Fruit fly (Drosophila melanogaster) whole organism, embryonic: ENCODE measurements around the gene CG12010.

Experiments
- ATbp ChIP-seq: fragments of 200-800 bp; sonication (Bioruptor generic); optimal IDR thresholded peaks from 2 replicates; lab custom pipeline; 2017; ENCODE audit warnings: missing biosample characterization, mild to moderate bottlenecking, missing genetic modification characterization, missing genetic modification reagents
- B-H2 ChIP-seq: fragments of 200-800 bp; sonication (Bioruptor generic); optimal IDR thresholded peaks from 2 replicates; lab custom pipeline; 2018; ENCODE audit warnings: missing biosample characterization, mild to moderate bottlenecking, missing genetic modification characterization
- Bgb ChIP-seq: fragments of 200-800 bp; sonication (Bioruptor generic); IDR thresholded peaks from 2 replicates; pipeline ENCODE4 v1.3.6; 2022; ENCODE audit warnings: missing biosample characterization, missing genetic modification characterization; ENCODE audit not compliant: partially characterized antibody
- BtbVII ChIP-seq: fragments of 200-800 bp; sonication (Bioruptor generic); optimal IDR thresholded peaks from 3 replicates; lab custom pipeline; 2017; ENCODE audit warnings: missing biosample characterization, mild to moderate bottlenecking, missing genetic modification characterization
- CG10431 ChIP-seq: fragments of 200-800 bp; sonication (Bioruptor generic); optimal IDR thresholded peaks from 3 replicates; lab custom pipeline; 2018; ENCODE audit warnings: missing biosample characterization, mild to moderate bottlenecking, missing genetic modification characterization
- CG10979 ChIP-seq: fragments of 200-800 bp; sonication (Bioruptor generic); optimal IDR thresholded peaks from 2 replicates; lab custom pipeline; 2018; ENCODE audit warnings: missing biosample characterization, mild to moderate bottlenecking, missing genetic modification characterization, moderate library complexity
- CG15601 ChIP-seq: fragments of 200-800 bp; sonication (Bioruptor generic); optimal IDR thresholded peaks from 3 replicates; lab custom pipeline; 2019; ENCODE audit warnings: missing biosample characterization, mild to moderate bottlenecking, missing genetic modification characterization, moderate library complexity
- CG1603 ChIP-seq: fragments of 200-800 bp; sonication (Bioruptor generic); optimal IDR thresholded peaks from 2 replicates; lab custom pipeline; 2019; ENCODE audit warnings: missing biosample characterization, mild to moderate bottlenecking, missing genetic modification characterization, moderate library complexity
- CG16813 ChIP-seq: fragments of 200-800 bp; sonication (Bioruptor generic); IDR thresholded peaks from 3 replicates; pipeline ENCODE4 v1.3.6; 2022; ENCODE audit warnings: missing biosample characterization, missing genetic modification characterization; ENCODE audit not compliant: partially characterized antibody
- CG16863 ChIP-seq: fragments of 200-800 bp; sonication (Bioruptor generic); optimal IDR thresholded peaks from 3 replicates; lab custom pipeline; 2016; ENCODE audit warnings: missing biosample characterization, missing genetic modification characterization
- CG17385 ChIP-seq: fragments of 200-800 bp; sonication (Bioruptor generic); optimal IDR thresholded peaks from 3 replicates; lab custom pipeline; 2018; ENCODE audit warnings: missing biosample characterization, mild to moderate bottlenecking, missing genetic modification characterization
- CG17829 ChIP-seq: fragments of 200-800 bp; optimal IDR thresholded peaks from 2 replicates; lab custom pipeline; 2019; ENCODE audit warnings: missing biosample characterization, mild to moderate bottlenecking, missing genetic modification characterization, moderate library complexity
- CG3065 ChIP-seq: fragments of 200-800 bp; sonication (Bioruptor generic); optimal IDR thresholded peaks from 2 replicates; lab custom pipeline; 2016; ENCODE audit warnings: missing biosample characterization, missing genetic modification characterization
- CG31224 ChIP-seq: fragments of 200-800 bp; sonication (Bioruptor generic); IDR thresholded peaks from 2 replicates; pipeline ENCODE4 v1.3.6; 2022; ENCODE audit warnings: missing biosample characterization, missing genetic modification characterization
- CG32767 ChIP-seq: fragments of 200-800 bp; sonication (Bioruptor generic); IDR thresholded peaks from 2 replicates; pipeline ENCODE4 v1.3.6; 2022; ENCODE audit warnings: missing biosample characterization, missing genetic modification characterization
- CG34224 ChIP-seq: fragments of 200-800 bp; sonication (Bioruptor generic); IDR thresholded peaks from 3 replicates; pipeline ENCODE4 v1.3.6; 2022; ENCODE audit warnings: missing biosample characterization, missing genetic modification characterization; ENCODE audit not compliant: partially characterized antibody
- CG43689 ChIP-seq: fragments of 200-800 bp; sonication (Bioruptor generic); IDR thresholded peaks from 2 replicates; pipeline ENCODE4 v1.3.6; 2022; ENCODE audit warnings: missing biosample characterization, missing genetic modification characterization
- CG6175 ChIP-seq: fragments of 200-800 bp; sonication (Bioruptor generic); IDR thresholded peaks from 3 replicates; pipeline ENCODE4 v1.3.6; 2022; ENCODE audit warnings: missing biosample characterization, missing genetic modification characterization
- CG6813 ChIP-seq: fragments of 200-800 bp; sonication (Bioruptor generic); optimal IDR thresholded peaks from 2 replicates; lab custom pipeline; 2017; ENCODE audit warnings: missing biosample characterization, missing genetic modification characterization, mild to moderate bottlenecking, moderate library complexity, missing genetic modification reagents
- CG7786 ChIP-seq: fragments of 200-800 bp; sonication (Bioruptor generic); optimal IDR thresholded peaks from 2 replicates; lab custom pipeline; 2016; ENCODE audit warnings: missing biosample characterization, missing genetic modification characterization
- CG8089 ChIP-seq: fragments of 200-800 bp; sonication (Bioruptor generic); optimal IDR thresholded peaks from 3 replicates; lab custom pipeline; 2016; ENCODE audit warnings: missing biosample characterization, missing genetic modification characterization
- CG9817 ChIP-seq: fragments of 200-800 bp; sonication (Bioruptor generic); optimal IDR thresholded peaks from 2 replicates; lab custom pipeline; 2018; ENCODE audit warnings: missing biosample characterization, mild to moderate bottlenecking, missing genetic modification characterization, moderate library complexity
- CoRest ChIP-seq: fragments of 200-800 bp; sonication (Bioruptor generic); optimal IDR thresholded peaks from 3 replicates; lab custom pipeline; 2018; ENCODE audit warnings: missing biosample characterization, mild to moderate bottlenecking, missing genetic modification characterization, moderate library complexity
- Dp ChIP-seq: fragments of 200-800 bp; sonication (Bioruptor generic); optimal IDR thresholded peaks from 2 replicates; lab custom pipeline; 2018; ENCODE audit warnings: missing biosample characterization, mild to moderate bottlenecking, missing genetic modification characterization, moderate library complexity
- Eip74EF ChIP-seq, 2 experiments: fragments of 200-800 bp in 1 of 2; fragments of >200 bp in 1 of 2; sonication (Bioruptor generic) in 1 of 2; optimal IDR thresholded peaks; 2 replicates each; lab custom pipeline; 2017 to 2019; ENCODE audit warnings: missing biosample characterization in 2 of 2, missing genetic modification characterization in 2 of 2, mild to moderate bottlenecking in 1 of 2, moderate library complexity in 1 of 2
- Hr51 ChIP-seq, 2 experiments: fragments of 200-800 bp; sonication (Bioruptor generic); optimal IDR thresholded peaks; 2 replicates in 1 of 2; 3 replicates in 1 of 2; lab custom pipeline; 2016 to 2018; ENCODE audit warnings: missing biosample characterization in 2 of 2, missing genetic modification characterization in 2 of 2, mild to moderate bottlenecking in 1 of 2, moderate library complexity in 1 of 2
- Mad ChIP-seq: fragments of 200-800 bp; sonication (Bioruptor generic); optimal IDR thresholded peaks from 2 replicates; lab custom pipeline; 2016; ENCODE audit warnings: missing biosample characterization, missing genetic modification characterization
- Sin3A ChIP-seq: fragments of >200 bp; optimal IDR thresholded peaks from 2 replicates; lab custom pipeline; 2018
- ase ChIP-seq: fragments of 200-800 bp; sonication (Bioruptor generic); IDR thresholded peaks from 3 replicates; pipeline ENCODE4 v1.3.6; 2022; ENCODE audit warnings: missing biosample characterization, missing genetic modification characterization
- chm ChIP-seq: fragments of 200-800 bp; sonication (Bioruptor generic); IDR thresholded peaks from 2 replicates; pipeline ENCODE4 v1.3.6; 2022; ENCODE audit warnings: missing biosample characterization, missing genetic modification characterization
- ci ChIP-seq: fragments of 200-800 bp; sonication (Bioruptor generic); IDR thresholded peaks from 3 replicates; pipeline ENCODE4 v1.3.6; 2022; ENCODE audit warnings: missing biosample characterization, missing genetic modification characterization
- corto ChIP-seq: fragments of 200-800 bp; sonication (Bioruptor generic); optimal IDR thresholded peaks from 2 replicates; lab custom pipeline; 2016; ENCODE audit warnings: missing biosample characterization, mild to moderate bottlenecking, missing genetic modification characterization, moderate library complexity
- da ChIP-seq: fragments of 200-800 bp; sonication (Bioruptor generic); optimal IDR thresholded peaks from 2 replicates; lab custom pipeline; 2016; ENCODE audit warnings: missing biosample characterization, missing genetic modification characterization
- dpn ChIP-seq, 2 experiments: fragments of 200-800 bp; sonication (Bioruptor generic); optimal IDR thresholded peaks; 3 replicates each; lab custom pipeline; 2016; ENCODE audit warnings: missing biosample characterization in 2 of 2, missing genetic modification characterization in 2 of 2
- gce ChIP-seq: fragments of 200-800 bp; sonication (Bioruptor generic); IDR thresholded peaks from 3 replicates; pipeline ENCODE4 v1.3.6; 2022; ENCODE audit warnings: missing biosample characterization, missing genetic modification characterization
- gsb-n ChIP-seq: fragments of 200-800 bp; sonication (Bioruptor generic); optimal IDR thresholded peaks from 3 replicates; lab custom pipeline; 2018; ENCODE audit warnings: missing biosample characterization, mild to moderate bottlenecking, missing genetic modification characterization
- h ChIP-seq: fragments of >200 bp; optimal IDR thresholded peaks from 2 replicates; lab custom pipeline; 2017
- inv ChIP-seq: fragments of 200-800 bp; sonication (Bioruptor generic); IDR thresholded peaks from 2 replicates; pipeline ENCODE4 v1.3.6; 2022; ENCODE audit warnings: missing biosample characterization, missing genetic modification characterization; ENCODE audit not compliant: partially characterized antibody
- lab ChIP-seq: fragments of 200-800 bp; sonication (Bioruptor generic); optimal IDR thresholded peaks from 3 replicates; lab custom pipeline; 2017; ENCODE audit warnings: missing biosample characterization, missing genetic modification characterization, mild to moderate bottlenecking, moderate library complexity, missing genetic modification reagents
- nerfin-2 ChIP-seq: fragments of 200-800 bp; sonication (Bioruptor generic); IDR thresholded peaks from 2 replicates; pipeline ENCODE4 v1.3.6; 2022; ENCODE audit warnings: missing biosample characterization, missing genetic modification characterization; ENCODE audit not compliant: partially characterized antibody
- pho ChIP-seq: fragments of 200-800 bp; sonication (Bioruptor generic); optimal IDR thresholded peaks from 2 replicates; lab custom pipeline; 2016; ENCODE audit warnings: missing biosample characterization, missing genetic modification characterization
- sisA ChIP-seq: fragments of 200-800 bp; sonication (Bioruptor generic); IDR thresholded peaks from 2 replicates; pipeline ENCODE4 v1.3.6; 2022; ENCODE audit warnings: missing biosample characterization, missing genetic modification characterization
- sqz ChIP-seq: fragments of 200-800 bp; sonication (Bioruptor generic); optimal IDR thresholded peaks from 3 replicates; lab custom pipeline; 2018; ENCODE audit warnings: missing biosample characterization, mild to moderate bottlenecking, missing genetic modification characterization
- sr ChIP-seq: fragments of 200-800 bp; sonication (Bioruptor generic); IDR thresholded peaks from 3 replicates; pipeline ENCODE4 v1.3.6; 2022; ENCODE audit warnings: missing biosample characterization, missing genetic modification characterization
- tgo ChIP-seq: fragments of 200-800 bp; sonication (Bioruptor generic); IDR thresholded peaks from 3 replicates; pipeline ENCODE4 v1.3.6; 2022; ENCODE audit warnings: missing biosample characterization, missing genetic modification characterization
- trem ChIP-seq: fragments of 200-800 bp; optimal IDR thresholded peaks from 3 replicates; lab custom pipeline; 2019; ENCODE audit warnings: missing biosample characterization, mild to moderate bottlenecking, missing genetic modification characterization, moderate library complexity
- ttk ChIP-seq: fragments of 200-800 bp; sonication (Bioruptor generic); IDR thresholded peaks from 2 replicates; pipeline ENCODE4 v2.1.2; 2022; ENCODE audit warnings: missing biosample characterization, missing genetic modification characterization
- vvl ChIP-seq: fragments of 200-800 bp; sonication (Bioruptor generic); IDR thresholded peaks from 2 replicates; pipeline ENCODE4 v1.3.6; 2022; ENCODE audit warnings: missing biosample characterization, missing genetic modification characterization

The CG12010 gene

DNA sequence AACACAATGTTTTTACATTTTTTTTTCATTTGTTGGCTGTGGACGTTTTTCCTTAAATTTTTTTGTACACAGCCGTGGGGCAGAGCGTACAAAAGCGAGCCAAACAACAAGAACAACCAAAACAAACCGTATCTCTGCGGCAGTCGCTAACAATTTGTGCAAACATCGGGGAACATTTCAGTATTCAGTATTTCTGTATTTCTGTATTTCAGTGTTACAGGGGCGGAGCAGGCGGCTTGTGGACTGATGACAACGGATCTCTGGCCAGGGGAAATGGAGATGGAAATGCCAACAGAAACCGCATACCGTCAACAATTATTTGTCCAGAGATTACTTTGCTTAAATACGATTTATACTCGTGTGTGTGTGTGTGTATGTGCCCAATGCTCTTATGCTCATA lies 16.4 kb downstream of the CG12010 start (continued):
- TF ChIP-seq dpn (GFP tag; optimal IDR thresholded peaks at IDR 0.05; lab: Kevin White, UChicago) (no peak), CG10431 (GFP tag; lab: Kevin White, UChicago) (peak; percentile 33), sqz (GFP tag; lab: Kevin White, UChicago) (peak; percentile 56), CG10979 (tag; lab: Kevin White, UChicago) (no peak), CG43689 (GFP tag; lab: Robert Waterston, UW) (no peak), sr (GFP tag; lab: Robert Waterston, UW) (no peak), inv (GFP tag; lab: Robert Waterston, UW) (no peak), Sin3A (lab: Kevin White, UChicago) (no peak), pho (GFP tag; lab: Kevin White, UChicago) (peak; percentile 10), ttk (GFP tag; lab: Robert Waterston, UW) (no peak), CG16813 (GFP tag; lab: Robert Waterston, UW) (no peak), CG9817 (no peak), CG15601 (peak; percentile 38), CG1603 (peak; percentile 49), CG34224 (GFP tag; lab: Robert Waterston, UW) (no peak), B-H2 (GFP tag; lab: Kevin White, UChicago) (no peak), da (GFP tag; lab: Kevin White, UChicago) (no peak), Mad (GFP tag; lab: Kevin White, UChicago) (no peak), BtbVII (GFP tag; lab: Kevin White, UChicago) (no peak), CG3065 (GFP tag; lab: Kevin White, UChicago) (no peak), Hr51 (GFP tag; optimal IDR thresholded peaks at IDR 0.05; lab: Kevin White, UChicago) (no peak), CG16863 (GFP tag; lab: Kevin White, UChicago) (no peak), tgo (GFP tag; lab: Robert Waterston, UW) (no peak), Dp (GFP tag; lab: Kevin White, UChicago) (no peak), CG31224 (GFP tag; lab: Robert Waterston, UW) (no peak), nerfin-2 (GFP tag; lab: Robert Waterston, UW) (no peak), CoRest (tag; lab: Kevin White, UChicago) (no peak), CG8089 (GFP tag; lab: Kevin White, UChicago) (no peak), CG7786 (GFP tag; lab: Kevin White, UChicago) (peak; percentile 1), CG17829 (tag; lab: Kevin White, UChicago) (no peak), CG6813 (peak; percentile 60), vvl (GFP tag; lab: Robert Waterston, UW) (0 out of 2 replicates have a peak, but pooled peaks have one; percentile 7), corto (no peak), lab (GFP tag; lab: Kevin White, UChicago) (peak; percentile 22), CG6175 (GFP tag; lab: Robert Waterston, UW) (no peak), ATbp (GFP tag; lab: Kevin White, UChicago) (peak; percentile 40), trem (tag; lab: Kevin White, UChicago) (no peak), Bgb (GFP tag; lab: Robert Waterston, UW) (no peak), chm (GFP tag; lab: Robert Waterston, UW) (no peak), gce (0 out of 3 replicates have a peak, but pooled peaks have one; percentile 46), sisA (no peak), Eip74EF (GFP tag; optimal IDR thresholded peaks at IDR 0.05; lab: Kevin White, UChicago) (no peak), gsb-n (peak; percentile 10), ci (GFP tag; lab: Robert Waterston, UW) (0 out of 3 replicates have a peak, but pooled peaks have one; percentile 51), CG32767 (GFP tag; lab: Robert Waterston, UW) (peak; percentile 40; the same call in 1 of the 2 replicates), ase (GFP tag; lab: Robert Waterston, UW) (no peak), CG17385 (GFP tag; lab: Kevin White, UChicago) (peak; percentile 10), h (lab: Kevin White, UChicago) (no peak)
